Fruit fly (Drosophila melanogaster) whole organism, wandering third instar larva: ENCODE measurements around the gene CG4036.

Experiments used
- Abd-B ChIP-seq: fragments of >200 bp; optimal IDR thresholded peaks from 2 replicates; lab custom pipeline; 2017; ENCODE audit warnings: missing biosample characterization, missing genetic modification characterization
- CG32264 ChIP-seq: fragments of 200-800 bp; sonication (Bioruptor generic); optimal IDR thresholded peaks from 2 replicates; lab custom pipeline; 2016; ENCODE audit warnings: missing biosample characterization, missing genetic modification characterization
- CG9705 ChIP-seq: fragments of 200-800 bp; sonication (Bioruptor generic); optimal IDR thresholded peaks from 2 replicates; lab custom pipeline; 2018; ENCODE audit warnings: missing biosample characterization, mild to moderate bottlenecking, missing genetic modification characterization
- CrebA ChIP-seq: fragments of 200-800 bp; sonication (Bioruptor generic); optimal IDR thresholded peaks from 2 replicates; lab custom pipeline; 2016; ENCODE audit warnings: missing biosample characterization, mild to moderate bottlenecking, missing genetic modification characterization, borderline replicate concordance
- Dfd ChIP-seq: fragments of >200 bp; optimal IDR thresholded peaks from 2 replicates; lab custom pipeline; 2017; ENCODE audit warnings: missing biosample characterization, missing genetic modification characterization
- Dif ChIP-seq: fragments of 200-275, 200-300 bp; sonication (Bioruptor generic); optimal IDR thresholded peaks from 2 replicates; lab custom pipeline; 2018; ENCODE audit warnings: missing biosample characterization, missing genetic modification characterization; ENCODE audit not compliant: partially characterized antibody
- GATAd ChIP-seq: sonication (Bioruptor generic); optimal IDR thresholded peaks from 2 replicates; lab custom pipeline; 2016; ENCODE audit warnings: missing biosample characterization, missing genetic modification characterization
- HLH106 ChIP-seq: fragments of 200-800 bp; optimal IDR thresholded peaks from 3 replicates; lab custom pipeline; 2019; ENCODE audit warnings: missing biosample characterization, mild to moderate bottlenecking, missing genetic modification characterization, moderate library complexity
- Hnf4 ChIP-seq: fragments of 200-800 bp; sonication (Bioruptor generic); optimal IDR thresholded peaks from 2 replicates; lab custom pipeline; 2016; ENCODE audit warnings: missing biosample characterization, mild to moderate bottlenecking, missing genetic modification characterization
- Hr78 ChIP-seq: fragments of >200 bp; optimal IDR thresholded peaks from 2 replicates; lab custom pipeline; 2017; ENCODE audit warnings: missing biosample characterization, missing genetic modification characterization
- Hr83 ChIP-seq: fragments of 200-300 bp; sonication (Bioruptor generic); optimal IDR thresholded peaks from 2 replicates; lab custom pipeline; 2016; ENCODE audit warnings: missing biosample characterization, mild to moderate bottlenecking, missing genetic modification characterization, moderate library complexity; ENCODE audit not compliant: poor library complexity, severe bottlenecking
- Jra ChIP-seq: sonication (Bioruptor generic); optimal IDR thresholded peaks from 2 replicates; lab custom pipeline; 2016; ENCODE audit warnings: missing biosample characterization, missing genetic modification characterization
- Mio ChIP-seq: sonication (Bioruptor generic); optimal IDR thresholded peaks from 2 replicates; lab custom pipeline; 2016; ENCODE audit warnings: missing biosample characterization, missing genetic modification characterization
- Myc ChIP-seq: fragments of >200 bp; optimal IDR thresholded peaks from 2 replicates; lab custom pipeline; 2017
- N ChIP-seq: fragments of >200 bp; optimal IDR thresholded peaks from 2 replicates; lab custom pipeline; 2018; ENCODE audit warnings: missing biosample characterization, missing external identifiers, missing genetic modification characterization
- OdsH ChIP-seq: fragments of 200-800 bp; sonication (Bioruptor generic); optimal IDR thresholded peaks from 2 replicates; lab custom pipeline; 2016; ENCODE audit warnings: missing biosample characterization, mild to moderate bottlenecking, missing genetic modification characterization
- Rel ChIP-seq, 2 experiments: fragments of 200-800 bp; sonication (Bioruptor generic) in 1 of 2; optimal IDR thresholded peaks; 2 replicates in 1 of 2; 3 replicates in 1 of 2; lab custom pipeline; 2016 to 2019; ENCODE audit warnings: mild to moderate bottlenecking in 2 of 2, missing biosample characterization in 2 of 2, missing genetic modification characterization in 2 of 2, moderate library complexity in 1 of 2
- Sp1 ChIP-seq: fragments of 200-800 bp; sonication (Bioruptor generic); optimal IDR thresholded peaks from 3 replicates; lab custom pipeline; 2019; ENCODE audit warnings: missing biosample characterization, mild to moderate bottlenecking, missing genetic modification characterization, moderate library complexity
- Vsx2 ChIP-seq: fragments of 200-300, 225-300 bp; sonication (Bioruptor generic); optimal IDR thresholded peaks from 2 replicates; lab custom pipeline; 2018; ENCODE audit warnings: missing biosample characterization, missing genetic modification characterization; ENCODE audit not compliant: partially characterized antibody
- br ChIP-seq: fragments of 200-800 bp; sonication (Bioruptor generic); optimal IDR thresholded peaks from 2 replicates; lab custom pipeline; 2016; ENCODE audit warnings: missing biosample characterization, missing genetic modification characterization
- brk ChIP-seq: fragments of 200-800 bp; sonication (Bioruptor generic); optimal IDR thresholded peaks from 2 replicates; lab custom pipeline; 2016; ENCODE audit warnings: missing biosample characterization, mild to moderate bottlenecking, missing genetic modification characterization
- dl ChIP-seq, 2 experiments: fragments of 175-275, 200-275 bp in 1 of 2; fragments of 200-275 bp in 1 of 2; sonication (Bioruptor generic); optimal IDR thresholded peaks; lab custom pipeline; 2018; ENCODE audit warnings: mild to moderate bottlenecking in 2 of 2, missing biosample characterization in 2 of 2, missing genetic modification characterization in 2 of 2, moderate library complexity in 2 of 2; ENCODE audit not compliant: partially characterized antibody in 2 of 2, insufficient read depth in 1 of 2
- dmrt93B ChIP-seq: fragments of 200-800 bp; sonication (Bioruptor generic); optimal IDR thresholded peaks from 2 replicates; lab custom pipeline; 2018; ENCODE audit warnings: missing biosample characterization, mild to moderate bottlenecking, missing genetic modification characterization
- dsf ChIP-seq: sonication (Bioruptor generic); optimal IDR thresholded peaks from 2 replicates; lab custom pipeline; 2016; ENCODE audit warnings: missing biosample characterization, missing genetic modification characterization, borderline replicate concordance
- ey ChIP-seq: fragments of 200-800 bp; sonication (Bioruptor generic); optimal IDR thresholded peaks from 2 replicates; lab custom pipeline; 2016; ENCODE audit warnings: missing biosample characterization, missing genetic modification characterization
- foxo ChIP-seq, 2 experiments: fragments of 200-800 bp; sonication (Bioruptor generic); optimal IDR thresholded peaks; 2 replicates in 1 of 2; 3 replicates in 1 of 2; lab custom pipeline; 2016 to 2017; ENCODE audit warnings: missing biosample characterization in 2 of 2, missing genetic modification characterization in 2 of 2
- fru ChIP-seq: fragments of 200-800 bp; sonication (Bioruptor generic); optimal IDR thresholded peaks from 3 replicates; lab custom pipeline; 2016; ENCODE audit warnings: missing biosample characterization, mild to moderate bottlenecking, missing genetic modification characterization
- h ChIP-seq: fragments of 200-800 bp; sonication (Bioruptor generic); optimal IDR thresholded peaks from 3 replicates; lab custom pipeline; 2016; ENCODE audit warnings: missing biosample characterization, mild to moderate bottlenecking, missing genetic modification characterization
- jim ChIP-seq: fragments of 175-275, 200-325 bp; sonication (Bioruptor generic); optimal IDR thresholded peaks from 2 replicates; lab custom pipeline; 2016; ENCODE audit warnings: missing biosample characterization, mild to moderate bottlenecking, missing genetic modification characterization
- lola ChIP-seq: fragments of >200 bp; optimal IDR thresholded peaks from 2 replicates; lab custom pipeline; 2017; ENCODE audit warnings: missing biosample characterization, missing genetic modification characterization
- pan ChIP-seq: fragments of >200 bp; optimal IDR thresholded peaks from 2 replicates; lab custom pipeline; 2017
- psq ChIP-seq: fragments of 200-800 bp; sonication (Bioruptor generic); optimal IDR thresholded peaks from 3 replicates; lab custom pipeline; 2017; ENCODE audit warnings: missing biosample characterization, mild to moderate bottlenecking, missing genetic modification characterization, moderate library complexity
- rgr ChIP-seq: fragments of 200-800 bp; sonication (Bioruptor generic); optimal IDR thresholded peaks from 3 replicates; lab custom pipeline; 2016; ENCODE audit warnings: missing biosample characterization, mild to moderate bottlenecking, missing genetic modification characterization
- sage ChIP-seq: fragments of 200-800 bp; sonication (Bioruptor generic); optimal IDR thresholded peaks from 2 replicates; lab custom pipeline; 2016; ENCODE audit warnings: missing biosample characterization, mild to moderate bottlenecking, missing genetic modification characterization
- sv ChIP-seq: fragments of 200-800 bp; sonication (Bioruptor generic); optimal IDR thresholded peaks from 3 replicates; lab custom pipeline; 2016; ENCODE audit warnings: missing biosample characterization, missing genetic modification characterization
- tai ChIP-seq: sonication (Bioruptor generic); optimal IDR thresholded peaks from 2 replicates; lab custom pipeline; 2016; ENCODE audit warnings: missing biosample characterization, missing genetic modification characterization
- usp ChIP-seq: fragments of >200 bp; optimal IDR thresholded peaks from 2 replicates; lab custom pipeline; 2017; ENCODE audit warnings: missing biosample characterization, missing genetic modification characterization
- woc ChIP-seq: sonication (Bioruptor generic); optimal IDR thresholded peaks from 2 replicates; lab custom pipeline; 2016; ENCODE audit warnings: missing biosample characterization, mild to moderate bottlenecking, missing genetic modification characterization

CG4036 gene

DNA sequence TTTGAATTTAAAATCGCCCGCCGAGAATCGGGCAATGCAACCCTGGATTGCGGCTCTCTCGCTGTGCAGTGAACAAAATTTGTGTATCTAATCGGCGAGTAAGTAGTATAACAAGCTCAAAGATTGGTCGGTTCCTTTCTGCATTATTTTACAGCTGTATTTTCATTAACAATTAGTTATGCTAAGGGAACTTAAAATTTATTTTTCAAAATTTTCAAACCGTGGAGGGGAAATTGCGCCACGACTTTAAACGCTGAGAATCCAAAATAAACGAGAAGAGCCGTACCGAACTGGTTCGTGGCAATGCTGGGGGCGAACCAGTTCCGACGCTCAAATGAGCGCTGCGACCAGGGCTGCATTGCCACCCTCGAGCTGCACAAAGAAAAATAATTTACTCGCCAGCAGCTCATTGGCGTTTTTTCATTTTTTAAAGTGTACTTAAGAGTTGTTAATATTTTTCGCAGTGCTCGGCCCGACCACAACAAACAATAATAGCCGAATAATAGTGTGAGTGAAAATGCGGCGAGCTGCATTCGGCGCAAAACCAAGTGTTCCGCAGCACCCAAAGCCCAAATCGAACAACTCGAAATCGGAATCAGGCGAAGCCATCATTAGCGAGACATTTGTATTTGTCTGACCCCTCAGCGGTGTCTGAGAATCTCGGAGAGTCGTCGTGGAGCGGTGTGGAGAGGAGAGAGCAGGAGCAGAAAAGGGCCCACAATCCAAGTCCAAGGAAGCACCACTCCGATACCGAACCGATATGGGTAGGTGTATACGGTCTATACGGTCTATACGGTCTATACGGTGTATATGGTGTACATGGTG, 32.5 kb upstream of the CG4036 start, which contains the start of gene zf30C:
TSS of gene zf30C (plus strand) at position 353 of the 825 bp plus-strand sequence.
- TF ChIP-seq brk (GFP tag; lab: Kevin White, UChicago) (no peak), N (GFP tag; lab: Kevin White, UChicago) (no peak), br (GFP tag; lab: Kevin White, UChicago) (peak; percentile 90), Myc (lab: Kevin White, UChicago) (peak; percentile 65), CG32264 (peak; percentile 75), Dif (no peak), Mio (GFP tag; lab: Kevin White, UChicago) (peak; percentile 61), Sp1 (peak; percentile 77), h (GFP tag; lab: Kevin White, UChicago) (peak; percentile 94), dsf (peak; percentile 78), fru (GFP tag; lab: Kevin White, UChicago) (peak; percentile 90), GATAd (GFP tag; lab: Kevin White, UChicago) (peak; percentile 57), HLH106 (tag; lab: Kevin White, UChicago) (peak; percentile 75), Hr83 (GFP tag; lab: Kevin White, UChicago) (peak; percentile 99), Dfd (no peak), dmrt93B (peak; percentile 58), sv (GFP tag; lab: Kevin White, UChicago) (peak; percentile 84), Hnf4 (GFP tag; lab: Kevin White, UChicago) (peak; percentile 96), foxo (GFP tag; optimal IDR thresholded peaks at IDR 0.05; lab: Kevin White, UChicago) (peak; percentile 44 to 96), CG9705 (GFP tag; lab: Kevin White, UChicago) (peak; percentile 59), dl (GFP tag; optimal IDR thresholded peaks at IDR 0.05; lab: Kevin White, UChicago; ENCODE audit: insufficient read depth in 1 of 2, partially characterized antibody in 2 of 2) (no peak), Rel (GFP tag; optimal IDR thresholded peaks at IDR 0.05; lab: Kevin White, UChicago) (no peak), Rel (tag; optimal IDR thresholded peaks at IDR 0.05; lab: Kevin White, UChicago) (peak; percentile 12), Hr78 (GFP tag; lab: Kevin White, UChicago) (no peak), Abd-B (GFP tag; lab: Kevin White, UChicago) (no peak), ey (GFP tag; lab: Kevin White, UChicago) (peak; percentile 94), sage (GFP tag; lab: Kevin White, UChicago) (no peak), OdsH (GFP tag; lab: Kevin White, UChicago) (peak; percentile 89), Vsx2 (no peak), woc (peak; percentile 74), lola (no peak), pan (lab: Kevin White, UChicago) (no peak), psq (peak; percentile 81), tai (GFP tag; lab: Kevin White, UChicago) (no peak), rgr (GFP tag; lab: Kevin White, UChicago) (peak; percentile 94), usp (GFP tag; lab: Kevin White, UChicago) (no peak), Jra (GFP tag; lab: Kevin White, UChicago) (peak; percentile 95), jim (GFP tag; lab: Kevin White, UChicago) (peak; percentile 93), CrebA (GFP tag; lab: Kevin White, UChicago) (no peak)
- TF ChIP-seq, all 38 proteins: peak for 24

DNA sequence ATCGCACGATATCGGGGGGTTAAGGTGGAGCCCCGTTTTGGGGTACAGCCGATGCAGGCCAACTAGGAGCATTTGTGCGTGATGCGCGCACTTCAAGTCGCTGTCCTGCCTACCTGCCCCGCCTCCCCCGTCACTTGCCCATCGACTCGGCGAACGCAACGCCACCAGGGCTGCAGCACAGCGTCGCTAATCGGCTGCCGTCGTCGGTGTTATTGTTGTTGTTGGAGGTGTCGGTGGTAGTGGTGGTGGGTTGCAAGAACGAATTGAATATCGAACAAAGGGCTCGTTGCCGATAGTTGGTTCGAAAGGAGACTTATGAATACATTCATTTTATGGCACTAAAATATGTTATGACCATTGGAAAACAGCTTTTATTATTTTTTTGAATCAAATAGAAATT, 31.8 kb upstream of the CG4036 start:
- TF ChIP-seq Hr83 (GFP tag; lab: Kevin White, UChicago) (peak; percentile 93), br (GFP tag; lab: Kevin White, UChicago) (peak; percentile 62), CG9705 (GFP tag; lab: Kevin White, UChicago) (peak; percentile 44), usp (GFP tag; lab: Kevin White, UChicago) (no peak), Abd-B (GFP tag; lab: Kevin White, UChicago) (no peak), OdsH (GFP tag; lab: Kevin White, UChicago) (peak; percentile 20), dmrt93B (peak; percentile 21), HLH106 (tag; lab: Kevin White, UChicago) (peak; percentile 52), Sp1 (peak; percentile 35), Hr78 (GFP tag; lab: Kevin White, UChicago) (no peak), rgr (GFP tag; lab: Kevin White, UChicago) (peak; percentile 49), ey (GFP tag; lab: Kevin White, UChicago) (peak; percentile 26), woc (peak; percentile 81), dl (GFP tag; optimal IDR thresholded peaks at IDR 0.05; lab: Kevin White, UChicago; ENCODE audit: insufficient read depth in 1 of 2, partially characterized antibody in 2 of 2) (no peak), psq (peak; percentile 29), Rel (GFP tag; optimal IDR thresholded peaks at IDR 0.05; lab: Kevin White, UChicago) (no peak), Rel (tag; optimal IDR thresholded peaks at IDR 0.05; lab: Kevin White, UChicago) (peak; percentile 72), h (GFP tag; lab: Kevin White, UChicago) (peak; percentile 38), foxo (GFP tag; optimal IDR thresholded peaks at IDR 0.05; lab: Kevin White, UChicago) (peak in 1 of 2 experiments; percentile 58), fru (GFP tag; lab: Kevin White, UChicago) (peak; percentile 53)
